Fruit fly (Drosophila melanogaster): ENCODE data around the gene Hacd2.
A peak's percentile ranks its signal among the peaks of the same experiment; 100 is the strongest.

dm6 chr2L:13436791-13437190 is 8.7 kb downstream of the Hacd2 start:
- TF ChIP-seq usp (GFP tag; optimal IDR thresholded peaks at IDR 0.05) (no peak), psq (GFP tag; optimal IDR thresholded peaks at IDR 0.05) (no peak), pan (optimal IDR thresholded peaks at IDR 0.05) (no peak), Abd-B (GFP tag; optimal IDR thresholded peaks at IDR 0.05) (no peak), dl (GFP tag; optimal IDR thresholded peaks at IDR 0.05; ENCODE audit: insufficient read depth in 1 of 2, partially characterized antibody in 2 of 2) (no peak), fru (GFP tag; optimal IDR thresholded peaks at IDR 0.05) (peak; percentile 44)
